Fruit fly (Drosophila melanogaster) whole organism, embryonic: Measurements from ENCODE around the gene mRpS23.

ENCODE experiments used
- Atf6 ChIP-seq: fragments of 200-800 bp; sonication (Bioruptor generic); IDR thresholded peaks from 2 replicates; pipeline ENCODE4 v1.3.6; 2022; ENCODE audit warnings: missing biosample characterization, missing genetic modification characterization
- B-H1 ChIP-seq: fragments of 200-800 bp; sonication (Bioruptor generic); IDR thresholded peaks from 3 replicates; pipeline ENCODE4 v1.3.6; 2022; ENCODE audit warnings: missing biosample characterization, missing genetic modification characterization
- Bgb ChIP-seq: fragments of 200-800 bp; sonication (Bioruptor generic); IDR thresholded peaks from 2 replicates; pipeline ENCODE4 v1.3.6; 2022; ENCODE audit warnings: missing biosample characterization, missing genetic modification characterization; ENCODE audit not compliant: partially characterized antibody
- CG12219 ChIP-seq: fragments of 200-800 bp; sonication (Bioruptor generic); optimal IDR thresholded peaks from 3 replicates; lab custom pipeline; 2018; ENCODE audit warnings: missing biosample characterization, mild to moderate bottlenecking, missing genetic modification characterization
- CG12299 ChIP-seq: fragments of 200-800 bp; sonication (Bioruptor generic); optimal IDR thresholded peaks from 2 replicates; lab custom pipeline; 2018; ENCODE audit warnings: missing biosample characterization, mild to moderate bottlenecking, missing genetic modification characterization
- CG12769 ChIP-seq: fragments of 200-800 bp; sonication (Bioruptor generic); optimal IDR thresholded peaks from 2 replicates; lab custom pipeline; 2019; ENCODE audit warnings: missing biosample characterization, mild to moderate bottlenecking, missing genetic modification characterization, moderate library complexity
- CG14710 ChIP-seq: fragments of 200-800 bp; sonication (Bioruptor generic); optimal IDR thresholded peaks from 3 replicates; lab custom pipeline; 2019; ENCODE audit warnings: missing biosample characterization, mild to moderate bottlenecking, missing genetic modification characterization, moderate library complexity
- CG17829 ChIP-seq: fragments of 200-800 bp; optimal IDR thresholded peaks from 2 replicates; lab custom pipeline; 2019; ENCODE audit warnings: missing biosample characterization, mild to moderate bottlenecking, missing genetic modification characterization, moderate library complexity
- CG1792 ChIP-seq: fragments of 200-800 bp; sonication (Bioruptor generic); optimal IDR thresholded peaks from 2 replicates; lab custom pipeline; 2016; ENCODE audit warnings: missing biosample characterization, missing genetic modification characterization
- CG2199 ChIP-seq: fragments of 200-800 bp; sonication (Bioruptor generic); IDR thresholded peaks from 3 replicates; pipeline ENCODE4 v1.3.6; 2022; ENCODE audit warnings: missing biosample characterization, missing genetic modification characterization
- CG2712 ChIP-seq: fragments of 200-800 bp; optimal IDR thresholded peaks from 3 replicates; lab custom pipeline; 2019; ENCODE audit warnings: missing biosample characterization, mild to moderate bottlenecking, missing genetic modification characterization, moderate library complexity
- CG34376 ChIP-seq: fragments of 200-800 bp; sonication (Bioruptor generic); optimal IDR thresholded peaks from 2 replicates; lab custom pipeline; 2018; ENCODE audit warnings: missing biosample characterization, mild to moderate bottlenecking, missing genetic modification characterization
- CTCF ChIP-seq: fragments of 200-800 bp; sonication (Bioruptor generic); optimal IDR thresholded peaks from 2 replicates; lab custom pipeline; 2017; ENCODE audit warnings: missing biosample characterization, mild to moderate bottlenecking, missing genetic modification characterization, moderate library complexity
- CrebB ChIP-seq: fragments of 200-800 bp; sonication (Bioruptor generic); optimal IDR thresholded peaks from 3 replicates; lab custom pipeline; 2018; ENCODE audit warnings: missing biosample characterization, mild to moderate bottlenecking, missing genetic modification characterization
- HHEX ChIP-seq: fragments of 200-800 bp; sonication (Bioruptor generic); optimal IDR thresholded peaks from 3 replicates; lab custom pipeline; 2017; ENCODE audit warnings: missing biosample characterization, mild to moderate bottlenecking, missing genetic modification characterization, missing genetic modification reagents
- Hey ChIP-seq: fragments of 200-800 bp; sonication (Bioruptor generic); optimal IDR thresholded peaks from 3 replicates; lab custom pipeline; 2018; ENCODE audit warnings: missing biosample characterization, mild to moderate bottlenecking, missing genetic modification characterization
- Hr39 ChIP-seq: fragments of >200 bp; optimal IDR thresholded peaks from 2 replicates; lab custom pipeline; 2017
- Hsf ChIP-seq: fragments of 200-800 bp; sonication (Bioruptor generic); optimal IDR thresholded peaks from 3 replicates; lab custom pipeline; 2016; ENCODE audit warnings: missing biosample characterization, missing genetic modification characterization
- MTF-1 ChIP-seq: fragments of 200-800 bp; sonication (Bioruptor generic); optimal IDR thresholded peaks from 2 replicates; lab custom pipeline; 2018; ENCODE audit warnings: missing biosample characterization, mild to moderate bottlenecking, missing genetic modification characterization, borderline replicate concordance
- NK7.1 ChIP-seq: fragments of 200-800 bp; sonication (Bioruptor generic); optimal IDR thresholded peaks from 3 replicates; lab custom pipeline; 2016; ENCODE audit warnings: missing biosample characterization, missing genetic modification characterization
- Opbp ChIP-seq: fragments of 200-800 bp; sonication (Bioruptor generic); IDR thresholded peaks from 3 replicates; pipeline ENCODE4 v1.3.6; 2022; ENCODE audit warnings: missing biosample characterization, missing genetic modification characterization; ENCODE audit not compliant: partially characterized antibody
- abd-A ChIP-seq: fragments of 200-800 bp; sonication (Bioruptor generic); optimal IDR thresholded peaks from 3 replicates; lab custom pipeline; 2019; ENCODE audit warnings: missing biosample characterization, mild to moderate bottlenecking, missing genetic modification characterization, moderate library complexity
- amos ChIP-seq: fragments of 200-800 bp; sonication (Bioruptor generic); IDR thresholded peaks from 2 replicates; pipeline ENCODE4 v1.3.6; 2022; ENCODE audit warnings: missing biosample characterization, missing genetic modification characterization; ENCODE audit not compliant: partially characterized antibody
- ato ChIP-seq: fragments of 200-800 bp; sonication (Bioruptor generic); IDR thresholded peaks from 2 replicates; pipeline ENCODE4 v1.3.6; 2022; ENCODE audit warnings: missing biosample characterization, missing genetic modification characterization; ENCODE audit not compliant: partially characterized antibody
- ci ChIP-seq: fragments of 200-800 bp; sonication (Bioruptor generic); IDR thresholded peaks from 3 replicates; pipeline ENCODE4 v1.3.6; 2022; ENCODE audit warnings: missing biosample characterization, missing genetic modification characterization
- crc ChIP-seq: fragments of 200-800 bp; sonication (Bioruptor generic); optimal IDR thresholded peaks from 2 replicates; lab custom pipeline; 2016; ENCODE audit warnings: missing biosample characterization, missing genetic modification characterization
- cwo ChIP-seq: fragments of 200-800 bp; sonication (Bioruptor generic); optimal IDR thresholded peaks from 3 replicates; lab custom pipeline; 2017; ENCODE audit warnings: missing biosample characterization, missing genetic modification characterization, mild to moderate bottlenecking, moderate library complexity, missing genetic modification reagents
- hb ChIP-seq: fragments of 200-800 bp; sonication (Bioruptor generic); IDR thresholded peaks from 3 replicates; pipeline ENCODE4 v1.3.6; 2022; ENCODE audit warnings: missing biosample characterization, missing genetic modification characterization; ENCODE audit not compliant: partially characterized antibody
- hkb ChIP-seq, 2 experiments: fragments of 200-800 bp in 1 of 2; fragments of >200 bp in 1 of 2; sonication (Bioruptor generic) in 1 of 2; IDR thresholded peaks in 1 of 2; optimal IDR thresholded peaks in 1 of 2; 2 replicates each; pipeline versions ENCODE4 v1.3.6 to Lab custom; 2017 to 2022; ENCODE audit warnings: missing biosample characterization in 1 of 2, missing genetic modification characterization in 1 of 2
- kni ChIP-seq: fragments of 200-800 bp; sonication (Bioruptor generic); optimal IDR thresholded peaks from 3 replicates; lab custom pipeline; 2017; ENCODE audit warnings: mild to moderate bottlenecking, missing biosample characterization, missing genetic modification reagents, missing genetic modification characterization
- knrl ChIP-seq: fragments of 200-800 bp; sonication (Bioruptor generic); IDR thresholded peaks from 3 replicates; pipeline ENCODE4 v1.3.6; 2022; ENCODE audit warnings: missing biosample characterization, missing genetic modification characterization; ENCODE audit not compliant: partially characterized antibody
- mirr ChIP-seq: fragments of 200-800 bp; sonication (Bioruptor generic); optimal IDR thresholded peaks from 3 replicates; lab custom pipeline; 2018; ENCODE audit warnings: missing biosample characterization, mild to moderate bottlenecking, missing genetic modification characterization
- mld ChIP-seq: fragments of 200-800 bp; sonication (Bioruptor generic); IDR thresholded peaks from 3 replicates; pipeline ENCODE4 v1.3.6; 2022; ENCODE audit warnings: missing biosample characterization, missing genetic modification characterization; ENCODE audit not compliant: partially characterized antibody
- nerfin-1 ChIP-seq: fragments of 200-800 bp; sonication (Bioruptor generic); optimal IDR thresholded peaks from 3 replicates; lab custom pipeline; 2019; ENCODE audit warnings: missing biosample characterization, mild to moderate bottlenecking, missing genetic modification characterization, moderate library complexity
- org-1 ChIP-seq: fragments of 200-800 bp; sonication (Bioruptor generic); optimal IDR thresholded peaks from 2 replicates; lab custom pipeline; 2017; ENCODE audit warnings: missing biosample characterization, missing genetic modification characterization
- ro ChIP-seq: fragments of 200-800 bp; sonication (Bioruptor generic); IDR thresholded peaks from 2 replicates; pipeline ENCODE4 v1.3.6; 2022; ENCODE audit warnings: missing biosample characterization, missing genetic modification characterization
- schlank ChIP-seq: fragments of 200-800 bp; sonication (Bioruptor generic); optimal IDR thresholded peaks from 2 replicates; lab custom pipeline; 2018; ENCODE audit warnings: missing biosample characterization, mild to moderate bottlenecking, missing genetic modification characterization
- stwl ChIP-seq: fragments of 200-800 bp; sonication (Bioruptor generic); optimal IDR thresholded peaks from 3 replicates; lab custom pipeline; 2018; ENCODE audit warnings: missing biosample characterization, mild to moderate bottlenecking, missing genetic modification characterization, moderate library complexity
- sug ChIP-seq: fragments of 200-800 bp; optimal IDR thresholded peaks from 2 replicates; lab custom pipeline; 2019; ENCODE audit warnings: missing biosample characterization, mild to moderate bottlenecking, missing genetic modification characterization, moderate library complexity
- tin ChIP-seq: fragments of 200-800 bp; sonication (Bioruptor generic); optimal IDR thresholded peaks from 3 replicates; lab custom pipeline; 2016; ENCODE audit warnings: missing biosample characterization, missing genetic modification characterization
- trem ChIP-seq: fragments of 200-800 bp; optimal IDR thresholded peaks from 3 replicates; lab custom pipeline; 2019; ENCODE audit warnings: missing biosample characterization, mild to moderate bottlenecking, missing genetic modification characterization, moderate library complexity
- unpg ChIP-seq: fragments of 200-800 bp; sonication (Bioruptor generic); optimal IDR thresholded peaks from 3 replicates; lab custom pipeline; 2018; ENCODE audit warnings: missing biosample characterization, mild to moderate bottlenecking, missing genetic modification characterization, moderate library complexity

The mRpS23 gene

DNA sequence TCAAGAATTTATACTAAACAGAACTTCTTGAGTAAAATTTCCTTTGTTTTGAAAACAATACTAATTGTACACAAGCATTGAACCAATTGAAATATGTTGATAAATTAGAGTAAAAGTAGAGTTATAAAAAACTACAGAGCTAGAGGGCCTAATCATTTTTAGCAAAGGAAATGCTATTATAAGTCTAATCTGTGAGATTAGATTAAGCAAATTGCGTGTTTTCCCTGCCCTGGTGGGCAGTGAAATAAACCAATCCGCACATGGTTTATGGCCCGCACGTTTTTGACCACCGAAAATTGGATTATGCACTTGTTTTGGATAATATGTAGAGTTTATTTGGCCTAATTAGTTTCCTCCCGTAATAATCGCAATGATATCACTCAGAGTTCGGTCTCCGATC lies 7.7 kb upstream of the mRpS23 start (continued):
- TF ChIP-seq crc (GFP tag; lab: Kevin White, UChicago) (no peak), NK7.1 (GFP tag; lab: Kevin White, UChicago) (no peak), kni (GFP tag; lab: Kevin White, UChicago) (no peak)
- TF ChIP-seq, all 482 proteins: peak for 3

dm6 chr2L:13842078-13842477 lies 7.2 kb upstream of the mRpS23 start:
- TF ChIP-seq org-1 (GFP tag; lab: Kevin White, UChicago) (no peak), hkb (optimal IDR thresholded peaks at IDR 0.05; lab: Kevin White, UChicago) (no peak), hkb (GFP tag; IDR thresholded peaks at IDR 0.05; lab: Robert Waterston, UW) (no peak), MTF-1 (no peak), stwl (peak; percentile 71), trem (tag; lab: Kevin White, UChicago) (peak; percentile 35), Bgb (GFP tag; lab: Robert Waterston, UW) (0 out of 2 replicates have a peak, but pooled peaks have one; percentile 17), mld (GFP tag; lab: Robert Waterston, UW) (no peak), CTCF (GFP tag; lab: Kevin White, UChicago) (peak; percentile 86), CG1792 (no peak), CG17829 (peak; percentile 26), CG2712 (peak; percentile 20), unpg (GFP tag; lab: Kevin White, UChicago) (no peak), abd-A (tag; lab: Kevin White, UChicago) (no peak), nerfin-1 (tag; lab: Kevin White, UChicago) (peak; percentile 37), amos (GFP tag; lab: Robert Waterston, UW) (peak; percentile 52; the same call in 1 of the 2 replicates), CG2199 (peak; percentile 72; the same call in 2 of the 3 replicates), CG14710 (tag; lab: Kevin White, UChicago) (peak; percentile 12), knrl (GFP tag; lab: Robert Waterston, UW) (peak; percentile 59; the same call in 2 of the 3 replicates), CG12219 (GFP tag; lab: Kevin White, UChicago) (no peak), Opbp (GFP tag; lab: Robert Waterston, UW) (peak; percentile 53; the same call in 1 of the 3 replicates)
- TF ChIP-seq, all 482 proteins: peak for 12

DNA sequence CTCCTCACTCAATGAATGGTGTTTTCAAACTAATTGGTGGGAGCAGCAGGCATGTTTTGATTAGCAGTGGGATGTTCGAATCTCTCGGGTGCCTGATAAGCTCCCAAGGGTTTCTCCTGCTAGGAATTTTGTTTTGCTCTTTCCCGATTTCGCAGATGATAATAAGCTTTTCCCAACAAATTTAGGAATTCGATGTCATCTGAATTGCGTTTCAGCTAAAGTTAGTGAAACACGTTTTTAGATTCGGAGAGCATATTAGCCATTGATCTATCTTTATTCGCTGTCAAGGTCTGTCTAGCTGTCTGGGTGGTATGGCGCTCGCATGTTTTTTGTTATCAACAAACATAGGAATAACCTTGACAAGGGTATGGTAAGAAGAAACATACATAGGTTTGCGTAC lies 6.6 kb upstream of the mRpS23 start, which contains the start of gene CG33307:
Gene CG33307 (minus strand): TSS at position 13 of the 400 bp plus-strand sequence.
- no peak for TF ChIP-seq schlank
- no peak for TF ChIP-seq Hsf
- TF ChIP-seq Atf6 (GFP tag; lab: Robert Waterston, UW), result 0 out of 2 replicates have a peak, but pooled peaks have one; percentile 12
- peak; percentile 21 for TF ChIP-seq CG12769
- TF ChIP-seq CG17829, result no peak
- peak; percentile 73 for TF ChIP-seq sug (tag; lab: Kevin White, UChicago)
- TF ChIP-seq Hey, result no peak
- TF ChIP-seq CrebB (tag; lab: Kevin White, UChicago), result no peak
- TF ChIP-seq ro (GFP tag; lab: Robert Waterston, UW), result no peak
- no peak for TF ChIP-seq hb
- no peak for TF ChIP-seq CG12299 (tag; lab: Kevin White, UChicago)
- no peak for TF ChIP-seq ato
- TF ChIP-seq Hr39 (lab: Kevin White, UChicago), result no peak
- peak; percentile 67 for TF ChIP-seq cwo
- no peak for TF ChIP-seq B-H1
- TF ChIP-seq tin (GFP tag; lab: Kevin White, UChicago), result no peak
- TF ChIP-seq HHEX (GFP tag; lab: Kevin White, UChicago), result no peak
- TF ChIP-seq ci (GFP tag; lab: Robert Waterston, UW), result no peak
- peak; percentile 2 for TF ChIP-seq mirr (GFP tag; lab: Kevin White, UChicago)
- peak; percentile 73 for TF ChIP-seq CG34376 (GFP tag; lab: Kevin White, UChicago)
- TF ChIP-seq NK7.1 (GFP tag; lab: Kevin White, UChicago), result no peak
